Worm (Caenorhabditis elegans) whole organism, L4/young adult: ENCODE measurements around the gene Y119D3B.12.

Experiments
- W03F9.2 ChIP-seq: fragments of 150-350 bp; optimal IDR thresholded peaks from 2 replicates; lab custom pipeline; 2014; ENCODE audit warnings: missing biosample characterization, missing genetic modification characterization
- him-1 ChIP-seq: sonication (generic microtip); optimal IDR thresholded peaks from 2 replicates; lab custom pipeline; 2016; ENCODE audit warnings: missing genotype, missing genetic modification reagents, missing genetic modification characterization, missing compliant biosample characterization

- TF ChIP-seq him-1 (tag; lab: Kevin White, UChicago) (no peak), W03F9.2 (no peak)
Measured at ce11 chrIII:1249111-1249583, 46.8 kb downstream of the Y119D3B.12 start, which contains the start of the genes fbxa-76 and fbxa-77.
